Fruit fly (Drosophila melanogaster): ENCODE measurements around the gene alpha-Est4.

alpha-Est4 gene

dm6 chr3R:7490884-7491283 lies 47.5 kb downstream of the alpha-Est4 start (continued):
- TF ChIP-seq CG17568 (GFP tag; optimal IDR thresholded peaks at IDR 0.05) (no peak), esg (GFP tag; conservative IDR thresholded peaks at IDR 0.05) (peak; percentile 58), sr (GFP tag; IDR thresholded peaks at IDR 0.05) (no peak), Hr39 (optimal IDR thresholded peaks at IDR 0.05) (no peak), emc (GFP tag; optimal IDR thresholded peaks at IDR 0.05) (no peak), Lhr (GFP tag; optimal IDR thresholded peaks at IDR 0.05) (no peak), CG17359 (tag; optimal IDR thresholded peaks at IDR 0.05) (peak; percentile 80), Lim3 (GFP tag; IDR thresholded peaks at IDR 0.05) (no peak), B-H2 (GFP tag; optimal IDR thresholded peaks at IDR 0.05) (no peak), grau (tag; optimal IDR thresholded peaks at IDR 0.05) (peak; percentile 66), Bdp1 (GFP tag; optimal IDR thresholded peaks at IDR 0.05) (no peak), MBD-R2 (GFP tag; IDR thresholded peaks at IDR 0.05) (no peak), tio (GFP tag; optimal IDR thresholded peaks at IDR 0.05) (peak; percentile 54), CG18599 (GFP tag; optimal IDR thresholded peaks at IDR 0.05) (peak; percentile 36), cato (GFP tag; optimal IDR thresholded peaks at IDR 0.05; ENCODE audit: borderline replicate concordance) (peak; percentile 29), D (optimal IDR thresholded peaks at IDR 0.05) (no peak), D (GFP tag; optimal IDR thresholded peaks at IDR 0.05) (peak; percentile 31), ERR (GFP tag; optimal IDR thresholded peaks at IDR 0.05) (no peak), Opbp (GFP tag; IDR thresholded peaks at IDR 0.05; ENCODE audit: partially characterized antibody) (no peak), fd96Cb (tag; optimal IDR thresholded peaks at IDR 0.05) (peak; percentile 75), CG6813 (GFP tag; optimal IDR thresholded peaks at IDR 0.05) (no peak), gcm (GFP tag; optimal IDR thresholded peaks at IDR 0.05) (no peak), lmd (GFP tag; IDR thresholded peaks at IDR 0.05) (peak; percentile 36; the same call in 1 of the 2 replicates), salm (tag; optimal IDR thresholded peaks at IDR 0.05) (peak; percentile 27), caup (GFP tag; optimal IDR thresholded peaks at IDR 0.05; ENCODE audit: severe bottlenecking) (no peak), fu2 (GFP tag; optimal IDR thresholded peaks at IDR 0.05) (no peak), sna (GFP tag; IDR thresholded peaks at IDR 0.05; ENCODE audit: partially characterized antibody) (no peak), tx (GFP tag; optimal IDR thresholded peaks at IDR 0.05) (no peak), Oli (tag; optimal IDR thresholded peaks at IDR 0.05) (peak; percentile 80), PHDP (tag; optimal IDR thresholded peaks at IDR 0.05) (peak; percentile 56), croc (GFP tag; conservative IDR thresholded peaks at IDR 0.05) (peak; percentile 16; the same call in 1 of the 3 replicates), fd64A (GFP tag; optimal IDR thresholded peaks at IDR 0.05) (no peak), otp (GFP tag; IDR thresholded peaks at IDR 0.05) (no peak), dpn (GFP tag; optimal IDR thresholded peaks at IDR 0.05) (peak in 1 of 2 experiments; percentile 57), Sox102F (GFP tag; optimal IDR thresholded peaks at IDR 0.05) (peak; percentile 90), scrt (GFP tag; optimal IDR thresholded peaks at IDR 0.05) (peak; percentile 13), Neu2 (GFP tag; optimal IDR thresholded peaks at IDR 0.05; ENCODE audit: borderline replicate concordance) (no peak), CG1832 (GFP tag; optimal IDR thresholded peaks at IDR 0.05) (no peak), CG14014 (GFP tag; IDR thresholded peaks at IDR 0.05) (no peak), dmrt99B (tag; optimal IDR thresholded peaks at IDR 0.05) (peak; percentile 89), Kr (GFP tag; optimal IDR thresholded peaks at IDR 0.05) (no peak), CG12071 (GFP tag; optimal IDR thresholded peaks at IDR 0.05) (no peak), CG4617 (GFP tag; optimal IDR thresholded peaks at IDR 0.05; ENCODE audit: borderline replicate concordance) (no peak), sug (tag; optimal IDR thresholded peaks at IDR 0.05) (no peak), Trl (optimal IDR thresholded peaks at IDR 0.05) (no peak), Trl (GFP tag; optimal IDR thresholded peaks at IDR 0.05) (no peak), CG14860 (GFP tag; IDR thresholded peaks at IDR 0.05; ENCODE audit: partially characterized antibody) (no peak), Abd-B (GFP tag; optimal IDR thresholded peaks at IDR 0.05) (peak; percentile 74), CG12236 (GFP tag; optimal IDR thresholded peaks at IDR 0.05) (no peak), CG15011 (GFP tag; optimal IDR thresholded peaks at IDR 0.05) (peak; percentile 1), H2.0 (GFP tag; IDR thresholded peaks at IDR 0.05) (peak; percentile 24; the same call in 1 of the 2 replicates)

All from whole organism, embryonic.